Fruit fly (Drosophila melanogaster) whole organism, embryonic: ENCODE results near the gene CG43355.

Experiments used
- CG1024 ChIP-seq: fragments of 200-800 bp; sonication (Bioruptor generic); IDR thresholded peaks from 2 replicates; pipeline ENCODE4 v1.3.6; 2022; ENCODE audit warnings: missing biosample characterization, missing genetic modification characterization
- CG11398 ChIP-seq: fragments of 200-800 bp; sonication (Bioruptor generic); optimal IDR thresholded peaks from 2 replicates; lab custom pipeline; 2016; ENCODE audit warnings: missing biosample characterization, missing genetic modification characterization
- CG17186 ChIP-seq: fragments of 200-800 bp; sonication (Bioruptor generic); optimal IDR thresholded peaks from 3 replicates; lab custom pipeline; 2017; ENCODE audit warnings: missing biosample characterization, missing genetic modification reagents, missing genetic modification characterization
- CG17568 ChIP-seq: fragments of 200-800 bp; sonication (Bioruptor generic); optimal IDR thresholded peaks from 2 replicates; lab custom pipeline; 2018; ENCODE audit warnings: missing biosample characterization, mild to moderate bottlenecking, missing genetic modification characterization, moderate library complexity
- CG1792 ChIP-seq: fragments of 200-800 bp; sonication (Bioruptor generic); optimal IDR thresholded peaks from 2 replicates; lab custom pipeline; 2016; ENCODE audit warnings: missing biosample characterization, missing genetic modification characterization
- CG1832 ChIP-seq: fragments of 200-800 bp; sonication (Bioruptor generic); optimal IDR thresholded peaks from 2 replicates; lab custom pipeline; 2017; ENCODE audit warnings: missing biosample characterization, mild to moderate bottlenecking, missing genetic modification characterization, inconsistent platforms
- CG2199 ChIP-seq: fragments of 200-800 bp; sonication (Bioruptor generic); IDR thresholded peaks from 3 replicates; pipeline ENCODE4 v1.3.6; 2022; ENCODE audit warnings: missing biosample characterization, missing genetic modification characterization
- CG2202 ChIP-seq: fragments of 200-800 bp; sonication (Bioruptor generic); optimal IDR thresholded peaks from 2 replicates; lab custom pipeline; 2018; ENCODE audit warnings: missing biosample characterization, mild to moderate bottlenecking, missing genetic modification characterization
- CG3407 ChIP-seq: fragments of 200-800 bp; sonication (Bioruptor generic); optimal IDR thresholded peaks from 2 replicates; lab custom pipeline; 2018; ENCODE audit warnings: missing biosample characterization, mild to moderate bottlenecking, missing genetic modification characterization
- CG3995 ChIP-seq: fragments of 200-800 bp; sonication (Bioruptor generic); optimal IDR thresholded peaks from 3 replicates; lab custom pipeline; 2016; ENCODE audit warnings: missing biosample characterization, missing genetic modification characterization
- CG6272 ChIP-seq: fragments of 200-800 bp; sonication (Bioruptor generic); IDR thresholded peaks from 2 replicates; pipeline ENCODE4 v1.3.6; 2022; ENCODE audit warnings: missing biosample characterization, missing genetic modification characterization
- CG6683 ChIP-seq: fragments of 200-800 bp; sonication (Bioruptor generic); optimal IDR thresholded peaks from 2 replicates; lab custom pipeline; 2017; ENCODE audit warnings: missing biosample characterization, mild to moderate bottlenecking, missing genetic modification characterization, missing genetic modification reagents
- CG6689 ChIP-seq: fragments of 200-800 bp; sonication (Bioruptor generic); IDR thresholded peaks from 2 replicates; pipeline ENCODE4 v1.3.6; 2022; ENCODE audit warnings: missing biosample characterization, missing genetic modification characterization
- CG7372 ChIP-seq: fragments of 200-800 bp; sonication (Bioruptor generic); IDR thresholded peaks from 2 replicates; pipeline ENCODE4 v1.3.6; 2022; ENCODE audit warnings: missing biosample characterization, missing genetic modification characterization
- CG7745 ChIP-seq: fragments of 200-800 bp; sonication (Bioruptor generic); optimal IDR thresholded peaks from 2 replicates; lab custom pipeline; 2018; ENCODE audit warnings: missing biosample characterization, mild to moderate bottlenecking, missing genetic modification characterization, moderate library complexity
- CG8281 ChIP-seq: fragments of 200-800 bp; sonication (Bioruptor generic); optimal IDR thresholded peaks from 2 replicates; lab custom pipeline; 2018; ENCODE audit warnings: missing biosample characterization, mild to moderate bottlenecking, missing genetic modification characterization, moderate library complexity
- CG8924 ChIP-seq: fragments of 200-800 bp; optimal IDR thresholded peaks from 3 replicates; lab custom pipeline; 2019; ENCODE audit warnings: missing biosample characterization, mild to moderate bottlenecking, missing genetic modification characterization, moderate library complexity
- CG9797 ChIP-seq: fragments of 200-800 bp; sonication (Bioruptor generic); optimal IDR thresholded peaks from 3 replicates; lab custom pipeline; 2018; ENCODE audit warnings: missing biosample characterization, mild to moderate bottlenecking, missing genetic modification characterization
- CG9817 ChIP-seq: fragments of 200-800 bp; sonication (Bioruptor generic); optimal IDR thresholded peaks from 2 replicates; lab custom pipeline; 2018; ENCODE audit warnings: missing biosample characterization, mild to moderate bottlenecking, missing genetic modification characterization, moderate library complexity
- CTCF ChIP-seq: fragments of 200-800 bp; sonication (Bioruptor generic); optimal IDR thresholded peaks from 2 replicates; lab custom pipeline; 2017; ENCODE audit warnings: missing biosample characterization, mild to moderate bottlenecking, missing genetic modification characterization, moderate library complexity
- Ets65A ChIP-seq: fragments of 200-800 bp; sonication (Bioruptor generic); peaks from one replicate; lab custom pipeline; 2016; ENCODE audit warnings: missing biosample characterization, missing genetic modification characterization
- H2.0 ChIP-seq: fragments of 200-800 bp; sonication (Bioruptor generic); IDR thresholded peaks from 2 replicates; pipeline ENCODE4 v1.3.6; 2022; ENCODE audit warnings: missing biosample characterization, missing genetic modification characterization
- Jarid2 ChIP-seq: fragments of 200-800 bp; sonication (Bioruptor generic); optimal IDR thresholded peaks from 3 replicates; lab custom pipeline; 2017; ENCODE audit warnings: mild to moderate bottlenecking, missing biosample characterization, missing genetic modification reagents, missing genetic modification characterization
- MBD-R2 ChIP-seq: fragments of 200-800 bp; sonication (Bioruptor generic); IDR thresholded peaks from 2 replicates; pipeline ENCODE4 v1.3.6; 2022; ENCODE audit warnings: missing biosample characterization, missing genetic modification characterization
- Rfx ChIP-seq: fragments of 200-800 bp; sonication (Bioruptor generic); IDR thresholded peaks from 2 replicates; pipeline ENCODE4 v1.3.6; 2022; ENCODE audit warnings: missing biosample characterization, missing genetic modification characterization
- Tbp ChIP-seq: fragments of >200 bp; optimal IDR thresholded peaks from 2 replicates; lab custom pipeline; 2018; ENCODE audit warnings: missing biosample characterization, missing genetic modification characterization
- aop ChIP-seq: fragments of 200-800 bp; sonication (Bioruptor generic); IDR thresholded peaks from 2 replicates; pipeline ENCODE4 v1.3.6; 2022; ENCODE audit warnings: missing biosample characterization, missing genetic modification characterization
- ara ChIP-seq: fragments of 200-800 bp; sonication (Bioruptor generic); IDR thresholded peaks from 2 replicates; pipeline ENCODE4 v1.3.6; 2022; ENCODE audit warnings: missing biosample characterization, missing genetic modification characterization
- cg ChIP-seq: fragments of 200-800 bp; sonication (Bioruptor generic); optimal IDR thresholded peaks from 3 replicates; lab custom pipeline; 2019; ENCODE audit warnings: missing biosample characterization, mild to moderate bottlenecking, missing genetic modification characterization, moderate library complexity
- crol ChIP-seq: fragments of 200-800 bp; sonication (Bioruptor generic); IDR thresholded peaks from 2 replicates; pipeline ENCODE4 v1.3.6; 2022; ENCODE audit warnings: missing biosample characterization, missing genetic modification characterization
- fd3F ChIP-seq: fragments of 200-800 bp; sonication (Bioruptor generic); optimal IDR thresholded peaks from 2 replicates; lab custom pipeline; 2018; ENCODE audit warnings: missing biosample characterization, mild to moderate bottlenecking, missing genetic modification characterization, moderate library complexity
- fd64A ChIP-seq: fragments of 200-800 bp; sonication (Bioruptor generic); optimal IDR thresholded peaks from 3 replicates; lab custom pipeline; 2018; ENCODE audit warnings: missing biosample characterization, mild to moderate bottlenecking, missing genetic modification characterization
- fu2 ChIP-seq: fragments of 200-800 bp; sonication (Bioruptor generic); optimal IDR thresholded peaks from 2 replicates; lab custom pipeline; 2016; ENCODE audit warnings: missing biosample characterization, missing genetic modification characterization
- gfzf ChIP-seq: fragments of 200-800 bp; sonication (Bioruptor generic); optimal IDR thresholded peaks from 2 replicates; lab custom pipeline; 2016; ENCODE audit warnings: missing biosample characterization, mild to moderate bottlenecking, missing genetic modification characterization, moderate library complexity
- her ChIP-seq: fragments of 200-800 bp; sonication (Bioruptor generic); optimal IDR thresholded peaks from 2 replicates; lab custom pipeline; 2016; ENCODE audit warnings: missing biosample characterization, missing genetic modification characterization
- insv ChIP-seq, 2 experiments: fragments of 200-800 bp; sonication (Bioruptor generic); optimal IDR thresholded peaks; 3 replicates each; lab custom pipeline; 2016 to 2018; ENCODE audit warnings: missing biosample characterization in 2 of 2, missing genetic modification characterization in 2 of 2
- lbe ChIP-seq: fragments of 200-800 bp; sonication (Bioruptor generic); optimal IDR thresholded peaks from 2 replicates; lab custom pipeline; 2016; ENCODE audit warnings: missing biosample characterization, mild to moderate bottlenecking, missing genetic modification characterization
- lilli ChIP-seq: fragments of 200-800 bp; sonication (Bioruptor generic); optimal IDR thresholded peaks from 3 replicates; lab custom pipeline; 2016; ENCODE audit warnings: missing biosample characterization, missing genetic modification characterization
- mld ChIP-seq: fragments of 200-800 bp; sonication (Bioruptor generic); IDR thresholded peaks from 3 replicates; pipeline ENCODE4 v1.3.6; 2022; ENCODE audit warnings: missing biosample characterization, missing genetic modification characterization; ENCODE audit not compliant: partially characterized antibody
- pan ChIP-seq, 4 experiments: fragments of >200 bp in 3 of 4; fragments of 200-800 bp in 1 of 4; sonication (Bioruptor generic) in 1 of 4; optimal IDR thresholded peaks in 3 of 4; IDR thresholded peaks in 1 of 4; 2 replicates each; pipeline versions ENCODE4 v1.3.6 to Lab custom; 2017 to 2022; ENCODE audit warnings: missing biosample characterization in 2 of 4, missing genetic modification characterization in 2 of 4, mixed read lengths in 1 of 4
- repo ChIP-seq: fragments of 200-800 bp; sonication (Bioruptor generic); optimal IDR thresholded peaks from 2 replicates; lab custom pipeline; 2016; ENCODE audit warnings: missing biosample characterization, missing genetic modification characterization
- sc ChIP-seq, 3 experiments: fragments of >200 bp in 2 of 3; fragments of 200-800 bp in 1 of 3; sonication (Bioruptor generic) in 1 of 3; optimal IDR thresholded peaks; 2 replicates in 2 of 3; 3 replicates in 1 of 3; lab custom pipeline; 2017; ENCODE audit warnings: mild to moderate bottlenecking in 1 of 3, missing biosample characterization in 1 of 3, missing genetic modification characterization in 1 of 3, missing genetic modification reagents in 1 of 3
- schlank ChIP-seq: fragments of 200-800 bp; sonication (Bioruptor generic); optimal IDR thresholded peaks from 2 replicates; lab custom pipeline; 2018; ENCODE audit warnings: missing biosample characterization, mild to moderate bottlenecking, missing genetic modification characterization
- sd ChIP-seq: fragments of 200-800 bp; sonication (Bioruptor generic); optimal IDR thresholded peaks from 3 replicates; lab custom pipeline; 2018; ENCODE audit warnings: missing biosample characterization, mild to moderate bottlenecking, missing genetic modification characterization, moderate library complexity
- slp2 ChIP-seq: fragments of 200-800 bp; sonication (Bioruptor generic); optimal IDR thresholded peaks from 2 replicates; lab custom pipeline; 2016; ENCODE audit warnings: missing biosample characterization, missing genetic modification characterization
- stc ChIP-seq: fragments of 200-800 bp; sonication (Bioruptor generic); IDR thresholded peaks from 2 replicates; pipeline ENCODE4 v1.3.6; 2022; ENCODE audit warnings: missing biosample characterization, missing genetic modification characterization
- tap ChIP-seq: fragments of 200-800 bp; optimal IDR thresholded peaks from 3 replicates; lab custom pipeline; 2019; ENCODE audit warnings: missing biosample characterization, mild to moderate bottlenecking, missing genetic modification characterization, moderate library complexity
- tio ChIP-seq: fragments of 200-800 bp; sonication (Bioruptor generic); optimal IDR thresholded peaks from 2 replicates; lab custom pipeline; 2017; ENCODE audit warnings: missing biosample characterization, missing genetic modification characterization, inconsistent platforms
- tna ChIP-seq: fragments of 200-800 bp; sonication (Bioruptor generic); IDR thresholded peaks from 2 replicates; pipeline ENCODE4 v1.3.6; 2022; ENCODE audit warnings: missing biosample characterization, missing genetic modification characterization; ENCODE audit not compliant: partially characterized antibody
- twi ChIP-seq: fragments of 200-800 bp; optimal IDR thresholded peaks from 2 replicates; lab custom pipeline; 2019; ENCODE audit warnings: missing biosample characterization, mild to moderate bottlenecking, missing genetic modification characterization, moderate library complexity
- vfl ChIP-seq: fragments of 200-800 bp; sonication (Bioruptor generic); optimal IDR thresholded peaks from 2 replicates; lab custom pipeline; 2016; ENCODE audit warnings: missing biosample characterization, missing genetic modification characterization

The CG43355 gene

dm6 chr2L:11528129-11528589 lies 43.7 kb downstream of the CG43355 start, which contains the start of gene CG31705 (continued):
- TF ChIP-seq CG3407 (GFP tag; lab: Kevin White, UChicago), result no peak
- TF ChIP-seq CG7745, result no peak
- no peak for TF ChIP-seq H2.0
- TF ChIP-seq lbe (GFP tag; lab: Kevin White, UChicago), result no peak
- no peak for TF ChIP-seq CG17186 (GFP tag; lab: Kevin White, UChicago)
- TF ChIP-seq CG11398, result no peak
- TF ChIP-seq schlank (tag; lab: Kevin White, UChicago), result peak; percentile 4
- TF ChIP-seq CG8924 (tag; lab: Kevin White, UChicago), result peak; percentile 54
- no peak for TF ChIP-seq tna (GFP tag; lab: Robert Waterston, UW)
- no peak for TF ChIP-seq vfl (GFP tag; lab: Kevin White, UChicago)
- TF ChIP-seq fu2 (GFP tag; lab: Kevin White, UChicago), result no peak
- no peak for TF ChIP-seq CG9797 (GFP tag; lab: Kevin White, UChicago)
- TF ChIP-seq CG9817 (tag; lab: Kevin White, UChicago), result peak; percentile 44
- peak; percentile 63 for TF ChIP-seq Jarid2 (GFP tag; lab: Kevin White, UChicago)
- no peak for TF ChIP-seq CTCF (GFP tag; lab: Kevin White, UChicago)
- TF ChIP-seq CG6272, result no peak
- no peak for TF ChIP-seq CG3995 (GFP tag; lab: Kevin White, UChicago)
- no peak for TF ChIP-seq CG1792 (GFP tag; lab: Kevin White, UChicago)
- no peak for TF ChIP-seq twi
- no peak for TF ChIP-seq CG6689 (GFP tag; lab: Robert Waterston, UW)
- no peak; the same call in 1 of the 2 replicates for TF ChIP-seq MBD-R2 (GFP tag; lab: Robert Waterston, UW)
- TF ChIP-seq slp2 (GFP tag; lab: Kevin White, UChicago), result no peak
- no peak for TF ChIP-seq gfzf (GFP tag; lab: Kevin White, UChicago)
- TF ChIP-seq Tbp (GFP tag; lab: Kevin White, UChicago), result no peak
- TF ChIP-seq CG6683 (GFP tag; lab: Kevin White, UChicago), result no peak
- no peak for TF ChIP-seq CG7372 (GFP tag; lab: Robert Waterston, UW)
- no peak for TF ChIP-seq mld (GFP tag; lab: Robert Waterston, UW)
- TF ChIP-seq CG8281 (tag; lab: Kevin White, UChicago), result no peak
- no peak for TF ChIP-seq aop
- no peak for TF ChIP-seq insv (GFP tag; optimal IDR thresholded peaks at IDR 0.05; lab: Kevin White, UChicago)
- no peak for TF ChIP-seq stc (GFP tag; lab: Robert Waterston, UW)
- TF ChIP-seq sc (optimal IDR thresholded peaks at IDR 0.05; lab: Kevin White, UChicago), result no peak
- TF ChIP-seq sc (GFP tag; optimal IDR thresholded peaks at IDR 0.05; lab: Kevin White, UChicago), result no peak
- TF ChIP-seq cg (GFP tag; lab: Kevin White, UChicago), result no peak
- no peak for TF ChIP-seq CG17568 (GFP tag; lab: Kevin White, UChicago)
- no peak for TF ChIP-seq CG2199
- no peak for TF ChIP-seq sd
- peak; percentile 95 for TF ChIP-seq Ets65A
- no peak for TF ChIP-seq repo
- peak; percentile 42 for TF ChIP-seq tio (GFP tag; lab: Kevin White, UChicago)
- TF ChIP-seq tap (tag; lab: Kevin White, UChicago), result peak; percentile 28
- no peak for TF ChIP-seq CG1024 (GFP tag; lab: Robert Waterston, UW)
- no peak for TF ChIP-seq crol
- TF ChIP-seq Rfx (GFP tag; lab: Robert Waterston, UW), result peak; percentile 65
- TF ChIP-seq pan (optimal IDR thresholded peaks at IDR 0.05; lab: Kevin White, UChicago), result no peak
- peak in 1 of 2 experiments; percentile 53 for TF ChIP-seq pan (GFP tag; optimal IDR thresholded peaks at IDR 0.05 in 1 of 2, IDR thresholded peaks at IDR 0.05 in 1 of 2)
- TF ChIP-seq ara (GFP tag; lab: Robert Waterston, UW), result no peak
- no peak for TF ChIP-seq fd64A (GFP tag; lab: Kevin White, UChicago)
- peak; percentile 39 for TF ChIP-seq fd3F (GFP tag; lab: Kevin White, UChicago)
- TF ChIP-seq CG1832 (GFP tag; lab: Kevin White, UChicago), result no peak
- no peak for TF ChIP-seq lilli (GFP tag; lab: Kevin White, UChicago)
- no peak for TF ChIP-seq her
- no peak for TF ChIP-seq CG2202 (tag; lab: Kevin White, UChicago)
